Worm (Caenorhabditis elegans): ENCODE results near the gene C02F12.5.

Gene C02F12.5

DNA sequence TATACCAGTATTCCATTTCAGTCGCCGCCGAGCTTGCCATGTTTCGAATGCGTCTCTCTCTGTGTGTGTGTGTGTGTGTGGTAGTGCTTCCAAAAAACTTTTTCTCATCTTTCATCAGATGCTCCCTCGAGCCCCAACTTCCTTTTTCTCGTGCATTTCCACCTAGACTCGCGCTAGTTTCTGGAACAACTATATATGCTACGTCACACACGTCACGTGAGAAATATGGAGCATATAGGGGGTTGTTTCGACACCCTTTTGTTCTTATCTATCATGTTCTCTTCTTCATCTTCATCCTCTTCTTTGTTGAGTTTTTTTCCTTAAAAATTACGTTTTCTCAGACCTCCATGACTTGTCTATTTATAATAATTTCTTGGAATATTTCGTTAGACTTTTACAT, 33.4 kb upstream of the C02F12.5 start:
- no peak for TF ChIP-seq snpc-4 (tag; optimal IDR thresholded peaks at IDR 0.05)

ce11 chrX:3701861-3702260, 30.0 kb upstream of the C02F12.5 start:
- TF ChIP-seq nhr-237 (tag; optimal IDR thresholded peaks at IDR 0.05), result no peak
- no peak for TF ChIP-seq nhr-2 (tag; optimal IDR thresholded peaks at IDR 0.05)
- TF ChIP-seq drap-1 (GFP tag; optimal IDR thresholded peaks at IDR 0.05), result no peak
- no peak for TF ChIP-seq lsy-2 (tag; optimal IDR thresholded peaks at IDR 0.05)
- no peak for TF ChIP-seq unc-120 (tag; optimal IDR thresholded peaks at IDR 0.05; ENCODE audit: poor library complexity, severe bottlenecking)
- no peak for TF ChIP-seq sem-2 (GFP tag; optimal IDR thresholded peaks at IDR 0.05)
- TF ChIP-seq lin-13 (tag; optimal IDR thresholded peaks at IDR 0.05), result no peak
- no peak for TF ChIP-seq zip-8 (tag; optimal IDR thresholded peaks at IDR 0.05)
- no peak for TF ChIP-seq unc-39 (tag; optimal IDR thresholded peaks at IDR 0.05)
- TF ChIP-seq ztf-11 (tag; optimal IDR thresholded peaks at IDR 0.05), result no peak
- no peak for TF ChIP-seq cnd-1 (tag; optimal IDR thresholded peaks at IDR 0.05)
- no peak for TF ChIP-seq blmp-1 (tag; optimal IDR thresholded peaks at IDR 0.05)
- no peak for TF ChIP-seq elt-1 (tag; optimal IDR thresholded peaks at IDR 0.05; ENCODE audit: borderline replicate concordance, insufficient read depth)
- TF ChIP-seq mep-1 (tag; optimal IDR thresholded peaks at IDR 0.05), result no peak
- no peak for TF ChIP-seq nhr-12 (tag; optimal IDR thresholded peaks at IDR 0.05)
- TF ChIP-seq bed-3 (GFP tag; optimal IDR thresholded peaks at IDR 0.05), result no peak
- TF ChIP-seq nhr-76 (tag; optimal IDR thresholded peaks at IDR 0.05), result no peak

ce11 chrX:3697623-3698022, 25.7 kb upstream of the C02F12.5 start:
- TF ChIP-seq M03D4.4 (tag; optimal IDR thresholded peaks at IDR 0.05) (peak; percentile 93), sem-2 (GFP tag; optimal IDR thresholded peaks at IDR 0.05) (peak; percentile 69), elt-1 (tag; optimal IDR thresholded peaks at IDR 0.05; ENCODE audit: borderline replicate concordance, insufficient read depth) (no peak), bed-3 (GFP tag; optimal IDR thresholded peaks at IDR 0.05) (peak; percentile 87), pha-4 (tag; optimal IDR thresholded peaks at IDR 0.05) (peak; percentile 28), ham-2 (GFP tag; optimal IDR thresholded peaks at IDR 0.05) (peak; percentile 68), mab-5 (tag; optimal IDR thresholded peaks at IDR 0.05) (no peak), tbx-8 (GFP tag; optimal IDR thresholded peaks at IDR 0.05) (peak; percentile 83), lin-32 (GFP tag; optimal IDR thresholded peaks at IDR 0.05) (peak; percentile 76), nhr-76 (tag; optimal IDR thresholded peaks at IDR 0.05) (no peak), mls-2 (tag; optimal IDR thresholded peaks at IDR 0.05) (peak; percentile 92), lsy-2 (tag; optimal IDR thresholded peaks at IDR 0.05) (peak; percentile 34), ceh-83 (GFP tag; optimal IDR thresholded peaks at IDR 0.05) (peak; percentile 95), ceh-39 (tag; optimal IDR thresholded peaks at IDR 0.05) (no peak), unc-120 (tag; optimal IDR thresholded peaks at IDR 0.05; ENCODE audit: poor library complexity, severe bottlenecking) (peak; percentile 85), unc-39 (tag; optimal IDR thresholded peaks at IDR 0.05) (peak; percentile 36), elt-3 (tag; optimal IDR thresholded peaks at IDR 0.05) (no peak), ztf-11 (tag; optimal IDR thresholded peaks at IDR 0.05) (no peak), flh-1 (GFP tag; optimal IDR thresholded peaks at IDR 0.05) (peak; percentile 69), lin-13 (tag; optimal IDR thresholded peaks at IDR 0.05) (peak; percentile 32), nhr-12 (tag; optimal IDR thresholded peaks at IDR 0.05) (no peak), nhr-28 (tag; optimal IDR thresholded peaks at IDR 0.05) (no peak), blmp-1 (tag; optimal IDR thresholded peaks at IDR 0.05) (peak; percentile 20), sptf-1 (tag; optimal IDR thresholded peaks at IDR 0.05) (peak; percentile 95), mep-1 (tag; optimal IDR thresholded peaks at IDR 0.05) (peak; percentile 59), drap-1 (GFP tag; optimal IDR thresholded peaks at IDR 0.05) (peak; percentile 91), snpc-4 (tag; optimal IDR thresholded peaks at IDR 0.05) (no peak), hlh-1 (tag; optimal IDR thresholded peaks at IDR 0.05) (peak; percentile 5), nhr-237 (tag; optimal IDR thresholded peaks at IDR 0.05) (peak; percentile 12), cnd-1 (tag; optimal IDR thresholded peaks at IDR 0.05) (peak; percentile 90), ceh-43 (GFP tag; optimal IDR thresholded peaks at IDR 0.05) (peak; percentile 84), nhr-2 (tag; optimal IDR thresholded peaks at IDR 0.05) (no peak), unc-62 (GFP tag; optimal IDR thresholded peaks at IDR 0.05) (peak; percentile 21), zip-8 (tag; optimal IDR thresholded peaks at IDR 0.05) (no peak), ces-1 (GFP tag; optimal IDR thresholded peaks at IDR 0.05) (peak; percentile 25)

- TF ChIP-seq ztf-11 (tag; optimal IDR thresholded peaks at IDR 0.05) (no peak), ham-2 (GFP tag; optimal IDR thresholded peaks at IDR 0.05) (no peak), mab-5 (tag; optimal IDR thresholded peaks at IDR 0.05) (no peak), nhr-12 (tag; optimal IDR thresholded peaks at IDR 0.05) (no peak), lin-13 (tag; optimal IDR thresholded peaks at IDR 0.05) (no peak), hlh-1 (tag; optimal IDR thresholded peaks at IDR 0.05) (no peak), lin-32 (GFP tag; optimal IDR thresholded peaks at IDR 0.05) (no peak), elt-1 (tag; optimal IDR thresholded peaks at IDR 0.05; ENCODE audit: borderline replicate concordance, insufficient read depth) (no peak), nhr-2 (tag; optimal IDR thresholded peaks at IDR 0.05) (no peak), sem-2 (GFP tag; optimal IDR thresholded peaks at IDR 0.05) (no peak), lsy-2 (tag; optimal IDR thresholded peaks at IDR 0.05) (no peak), ces-1 (GFP tag; optimal IDR thresholded peaks at IDR 0.05) (no peak), nhr-28 (tag; optimal IDR thresholded peaks at IDR 0.05) (no peak), bed-3 (GFP tag; optimal IDR thresholded peaks at IDR 0.05) (no peak), ceh-43 (GFP tag; optimal IDR thresholded peaks at IDR 0.05) (no peak)
These were observed 24.7 kb upstream of the C02F12.5 start, which contains the start of gene C01C4.3 for ce11 chrX:3696603-3697002. TSS of gene C01C4.3 (plus strand) at chrX:3696903.
